Worm (Caenorhabditis elegans) whole organism, L4/young adult: ENCODE measurements around the gene Y55F3BL.6.

Experiments
- dao-5 ChIP-seq: sonication (generic microtip); optimal IDR thresholded peaks from 2 replicates; lab custom pipeline; 2016; ENCODE audit warnings: missing genotype, missing genetic modification characterization, moderate library complexity, missing compliant biosample characterization
- him-1 ChIP-seq: sonication (generic microtip); optimal IDR thresholded peaks from 2 replicates; lab custom pipeline; 2016; ENCODE audit warnings: missing genotype, missing genetic modification reagents, missing genetic modification characterization, missing compliant biosample characterization

- TF ChIP-seq dao-5 (no peak), him-1 (tag; lab: Kevin White, UChicago) (no peak)
These were observed 5.7 kb downstream of the Y55F3BL.6 start for ce11 chrIV:801162-801561.
